Fruit fly (Drosophila melanogaster): ENCODE results near the gene Gr39b.
A peak's percentile ranks its signal among the peaks of the same experiment; 100 is the strongest.

Gene Gr39b

dm6 chr2L:21369606-21370005, at the start of gene Gr39b:
TSS of gene Gr39b (minus strand) at chr2L:21369706.
- TF ChIP-seq CG6808 (GFP tag; optimal IDR thresholded peaks at IDR 0.05) (no peak), CG6276 (GFP tag; optimal IDR thresholded peaks at IDR 0.05) (no peak), cyc (GFP tag; optimal IDR thresholded peaks at IDR 0.05) (no peak), CG6163 (GFP tag; IDR thresholded peaks at IDR 0.05) (no peak), CG6854 (GFP tag; optimal IDR thresholded peaks at IDR 0.05) (no peak), salr (GFP tag; optimal IDR thresholded peaks at IDR 0.05) (no peak), Gug (GFP tag; IDR thresholded peaks at IDR 0.05) (no peak)

DNA sequence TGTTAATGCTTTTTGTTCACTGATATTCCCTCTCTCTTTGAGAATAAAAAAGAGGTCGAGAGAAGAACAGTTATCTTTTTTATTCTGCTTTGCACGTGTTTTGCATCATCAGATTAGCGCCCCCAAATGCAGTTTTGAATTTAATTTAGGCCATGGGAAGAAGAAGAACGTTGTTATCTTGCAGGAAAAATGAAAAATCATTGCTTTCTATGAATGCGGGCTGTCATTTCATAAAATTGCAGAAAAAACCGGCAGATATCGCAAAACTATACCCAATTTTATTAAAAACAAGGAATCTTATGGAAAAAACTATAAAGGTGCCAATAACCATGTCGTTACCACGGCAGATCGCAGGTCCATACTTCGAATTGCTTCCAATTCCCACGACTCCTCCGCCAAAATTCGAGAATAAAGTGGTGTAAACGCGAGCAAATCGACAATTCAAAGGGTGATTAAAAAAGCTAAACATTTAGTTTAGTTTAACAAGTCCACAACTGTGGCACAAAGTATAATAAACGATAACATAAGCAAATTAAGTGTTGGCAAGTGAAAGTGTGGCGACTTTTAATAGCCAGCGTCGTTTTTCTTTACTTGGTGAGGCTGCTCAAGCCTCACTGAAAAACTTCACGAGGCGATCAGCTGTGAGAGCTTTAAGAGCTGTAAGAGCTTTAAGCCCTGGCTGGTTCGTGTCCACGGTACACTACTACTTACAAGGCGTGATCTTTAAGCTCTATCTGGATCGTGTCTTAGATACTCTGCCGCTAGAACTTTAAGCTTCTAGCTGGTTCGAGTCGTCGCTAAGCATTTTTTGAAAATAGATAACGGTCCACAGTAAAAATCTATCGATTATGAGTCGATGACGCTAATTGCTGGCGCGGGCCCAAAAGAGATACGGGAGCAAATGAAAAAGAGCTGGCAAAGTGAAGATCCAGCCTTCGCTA, 27.5 kb upstream of the Gr39b start:
- TF ChIP-seq achi (GFP tag; optimal IDR thresholded peaks at IDR 0.05) = no peak
- no peak for TF ChIP-seq CG8319 (GFP tag; optimal IDR thresholded peaks at IDR 0.05)
- no peak for TF ChIP-seq CG32006 (GFP tag; optimal IDR thresholded peaks at IDR 0.05)
- no peak for TF ChIP-seq CG1621 (tag; optimal IDR thresholded peaks at IDR 0.05)
- TF ChIP-seq CG7368 (GFP tag; optimal IDR thresholded peaks at IDR 0.05) = no peak
- TF ChIP-seq Sox15 (GFP tag; optimal IDR thresholded peaks at IDR 0.05) = no peak
- TF ChIP-seq Eip78C (GFP tag) = peak; percentile 67
- no peak for TF ChIP-seq ss (GFP tag; optimal IDR thresholded peaks at IDR 0.05)
- TF ChIP-seq pdm3 (GFP tag; optimal IDR thresholded peaks at IDR 0.05) = no peak
- no peak for TF ChIP-seq CG16779 (tag; optimal IDR thresholded peaks at IDR 0.05)
- TF ChIP-seq Hr4 (GFP tag; optimal IDR thresholded peaks at IDR 0.05) = no peak
- TF ChIP-seq Ets21C (GFP tag; optimal IDR thresholded peaks at IDR 0.05) = no peak
- TF ChIP-seq acj6 (GFP tag; optimal IDR thresholded peaks at IDR 0.05) = no peak
- TF ChIP-seq fd59A (GFP tag; optimal IDR thresholded peaks at IDR 0.05) = no peak
- TF ChIP-seq CG31627 (GFP tag; optimal IDR thresholded peaks at IDR 0.05) = no peak
- no peak for TF ChIP-seq Hr38 (GFP tag; optimal IDR thresholded peaks at IDR 0.05)
- TF ChIP-seq CG8119 (GFP tag; IDR thresholded peaks at IDR 0.05) = no peak
- peak; percentile 52 for TF ChIP-seq Blimp-1 (GFP tag; optimal IDR thresholded peaks at IDR 0.05)
- no peak for TF ChIP-seq dac (GFP tag; optimal IDR thresholded peaks at IDR 0.05)
- peak; percentile 25 for TF ChIP-seq cyc (GFP tag; optimal IDR thresholded peaks at IDR 0.05)
- TF ChIP-seq net (GFP tag; optimal IDR thresholded peaks at IDR 0.05) = no peak
- TF ChIP-seq fkh (GFP tag; optimal IDR thresholded peaks at IDR 0.05) = no peak

- TF ChIP-seq CG10631 (GFP tag; optimal IDR thresholded peaks at IDR 0.05) = no peak
- TF ChIP-seq CG6163 (GFP tag; IDR thresholded peaks at IDR 0.05) = no peak
- no peak for TF ChIP-seq CG16779 (tag; optimal IDR thresholded peaks at IDR 0.05)
- no peak for TF ChIP-seq Hr4 (GFP tag; optimal IDR thresholded peaks at IDR 0.05)
- TF ChIP-seq spab (GFP tag; optimal IDR thresholded peaks at IDR 0.05) = no peak
- TF ChIP-seq Hr38 (GFP tag; optimal IDR thresholded peaks at IDR 0.05) = no peak
- TF ChIP-seq Gug (GFP tag; IDR thresholded peaks at IDR 0.05) = no peak
- TF ChIP-seq salr (GFP tag; optimal IDR thresholded peaks at IDR 0.05) = no peak
- no peak for TF ChIP-seq eg (GFP tag; IDR thresholded peaks at IDR 0.05)
- TF ChIP-seq CG9139 (GFP tag; optimal IDR thresholded peaks at IDR 0.05) = no peak
- TF ChIP-seq pdm3 (GFP tag; optimal IDR thresholded peaks at IDR 0.05) = no peak
- TF ChIP-seq Blimp-1 (GFP tag; optimal IDR thresholded peaks at IDR 0.05) = no peak
- no peak for TF ChIP-seq OdsH (GFP tag; optimal IDR thresholded peaks at IDR 0.05)
- TF ChIP-seq esn (GFP tag; optimal IDR thresholded peaks at IDR 0.05) = no peak
- no peak for TF ChIP-seq ss (GFP tag; optimal IDR thresholded peaks at IDR 0.05)
- no peak for TF ChIP-seq Eip78C (GFP tag)
- no peak for TF ChIP-seq Smox (GFP tag; optimal IDR thresholded peaks at IDR 0.05)
- TF ChIP-seq CG3919 (GFP tag; optimal IDR thresholded peaks at IDR 0.05) = no peak
These were observed 11.9 kb upstream of the Gr39b start for dm6 chr2L:21381379-21381778.
